Fruit fly (Drosophila melanogaster) whole organism, prepupa: Measurements from ENCODE around the gene CG8353.
A peak's percentile ranks its signal among the peaks of the same experiment; 100 is the strongest.

ENCODE experiments used
- Blimp-1 ChIP-seq: fragments of 200-800 bp; sonication (Bioruptor generic); optimal IDR thresholded peaks from 3 replicates; lab custom pipeline; 2017; ENCODE audit warnings: missing biosample characterization, missing genetic modification characterization, mild to moderate bottlenecking, moderate library complexity, missing genetic modification reagents
- CG10631 ChIP-seq: fragments of 200-800 bp; sonication (Bioruptor generic); optimal IDR thresholded peaks from 2 replicates; lab custom pipeline; 2016; ENCODE audit warnings: missing biosample characterization, missing genetic modification characterization
- CG10669 ChIP-seq: fragments of 200-800 bp; sonication (Bioruptor generic); optimal IDR thresholded peaks from 3 replicates; lab custom pipeline; 2018; ENCODE audit warnings: missing biosample characterization, mild to moderate bottlenecking, missing genetic modification characterization, moderate library complexity
- CG11762 ChIP-seq: fragments of 200-800 bp; sonication (Bioruptor generic); optimal IDR thresholded peaks from 3 replicates; lab custom pipeline; 2016; ENCODE audit warnings: missing biosample characterization, missing genetic modification characterization; ENCODE audit not compliant: insufficient read depth
- CG11902 ChIP-seq: fragments of 200-800 bp; sonication (Bioruptor generic); optimal IDR thresholded peaks from 3 replicates; lab custom pipeline; 2016; ENCODE audit warnings: missing biosample characterization, missing genetic modification characterization
- CG15336 ChIP-seq: fragments of 200-800 bp; sonication (Bioruptor generic); IDR thresholded peaks from 2 replicates; pipeline ENCODE4 v1.3.6; 2022; ENCODE audit warnings: missing biosample characterization, missing genetic modification characterization
- CG3032 ChIP-seq: fragments of 200-800 bp; optimal IDR thresholded peaks from 2 replicates; lab custom pipeline; 2019; ENCODE audit warnings: missing biosample characterization, mild to moderate bottlenecking, missing genetic modification characterization, moderate library complexity
- CG32006 ChIP-seq: fragments of 200-800 bp; sonication (Bioruptor generic); optimal IDR thresholded peaks from 3 replicates; lab custom pipeline; 2017; ENCODE audit warnings: missing biosample characterization, mild to moderate bottlenecking, missing genetic modification characterization
- CG34406 ChIP-seq: fragments of 200-800 bp; sonication (Bioruptor generic); optimal IDR thresholded peaks from 3 replicates; lab custom pipeline; 2016; ENCODE audit warnings: missing biosample characterization, missing genetic modification characterization
- CG3919 ChIP-seq: fragments of 200-800 bp; sonication (Bioruptor generic); optimal IDR thresholded peaks from 3 replicates; lab custom pipeline; 2016; ENCODE audit warnings: missing biosample characterization, missing genetic modification characterization
- CG4318 ChIP-seq: fragments of 200-800 bp; sonication (Bioruptor generic); optimal IDR thresholded peaks from 3 replicates; lab custom pipeline; 2017; ENCODE audit warnings: missing biosample characterization, mild to moderate bottlenecking, missing genetic modification characterization
- CG6163 ChIP-seq: fragments of 200-800 bp; sonication (Bioruptor generic); IDR thresholded peaks from 3 replicates; pipeline ENCODE4 v1.3.6; 2022; ENCODE audit warnings: missing biosample characterization, missing genetic modification characterization
- CG6276 ChIP-seq: fragments of 200-800 bp; sonication (Bioruptor generic); optimal IDR thresholded peaks from 2 replicates; lab custom pipeline; 2017; ENCODE audit warnings: missing biosample characterization, mild to moderate bottlenecking, missing genetic modification characterization
- CG6854 ChIP-seq: fragments of 200-800 bp; sonication (Bioruptor generic); optimal IDR thresholded peaks from 2 replicates; lab custom pipeline; 2017; ENCODE audit warnings: missing biosample characterization, mild to moderate bottlenecking, missing genetic modification characterization
- CG7368 ChIP-seq: fragments of 200-800 bp; sonication (Bioruptor generic); optimal IDR thresholded peaks from 3 replicates; lab custom pipeline; 2016; ENCODE audit warnings: missing biosample characterization, missing genetic modification characterization
- CG8119 ChIP-seq: fragments of 200-800 bp; sonication (Bioruptor generic); IDR thresholded peaks from 3 replicates; pipeline ENCODE4 v1.3.6; 2022; ENCODE audit warnings: missing biosample characterization, missing genetic modification characterization
- CG8632 ChIP-seq: fragments of 200-800 bp; sonication (Bioruptor generic); optimal IDR thresholded peaks from 3 replicates; lab custom pipeline; 2016; ENCODE audit warnings: missing biosample characterization, missing genetic modification characterization
- CG9139 ChIP-seq: fragments of 200-800 bp; sonication (Bioruptor generic); optimal IDR thresholded peaks from 3 replicates; lab custom pipeline; 2017; ENCODE audit warnings: missing biosample characterization, mild to moderate bottlenecking, missing genetic modification characterization
- Eip78C ChIP-seq: fragments of 200-800 bp; sonication (Bioruptor generic); peaks from one replicate; lab custom pipeline; 2016; ENCODE audit warnings: missing biosample characterization, missing genetic modification characterization
- Eip93F ChIP-seq: fragments of 200-800 bp; sonication (Bioruptor generic); optimal IDR thresholded peaks from 2 replicates; lab custom pipeline; 2016; ENCODE audit warnings: missing biosample characterization, mild to moderate bottlenecking, missing genetic modification characterization
- Gug ChIP-seq: fragments of 200-800 bp; sonication (Bioruptor generic); IDR thresholded peaks from 2 replicates; pipeline ENCODE4 v1.3.6; 2022; ENCODE audit warnings: missing biosample characterization, missing genetic modification characterization
- Hr4 ChIP-seq: fragments of 200-800 bp; sonication (Bioruptor generic); optimal IDR thresholded peaks from 3 replicates; lab custom pipeline; 2016; ENCODE audit warnings: missing biosample characterization, missing genetic modification characterization
- Lpt ChIP-seq: fragments of 200-800 bp; sonication (Bioruptor generic); optimal IDR thresholded peaks from 3 replicates; lab custom pipeline; 2016; ENCODE audit warnings: missing biosample characterization, missing genetic modification characterization
- OdsH ChIP-seq: fragments of 200-800 bp; sonication (Bioruptor generic); optimal IDR thresholded peaks from 3 replicates; lab custom pipeline; 2016; ENCODE audit warnings: missing biosample characterization, missing genetic modification characterization
- Smox ChIP-seq: fragments of 200-800 bp; sonication (Bioruptor generic); optimal IDR thresholded peaks from 3 replicates; lab custom pipeline; 2016; ENCODE audit warnings: missing biosample characterization, missing genetic modification characterization
- Sox102F ChIP-seq: fragments of 200-800 bp; sonication (Bioruptor generic); optimal IDR thresholded peaks from 2 replicates; lab custom pipeline; 2016; ENCODE audit warnings: missing biosample characterization, mild to moderate bottlenecking, missing genetic modification characterization
- Sox14 ChIP-seq: fragments of 200-800 bp; sonication (Bioruptor generic); optimal IDR thresholded peaks from 3 replicates; lab custom pipeline; 2016; ENCODE audit warnings: missing biosample characterization, missing genetic modification characterization
- Sox15 ChIP-seq: fragments of 200-800 bp; sonication (Bioruptor generic); optimal IDR thresholded peaks from 3 replicates; lab custom pipeline; 2016; ENCODE audit warnings: missing biosample characterization, missing genetic modification characterization
- cyc ChIP-seq: fragments of 200-800 bp; sonication (Bioruptor generic); optimal IDR thresholded peaks from 3 replicates; lab custom pipeline; 2016; ENCODE audit warnings: missing biosample characterization, missing genetic modification characterization
- dsx ChIP-seq: fragments of 200-800 bp; optimal IDR thresholded peaks from 3 replicates; lab custom pipeline; 2019; ENCODE audit warnings: missing biosample characterization, mild to moderate bottlenecking, missing genetic modification characterization, moderate library complexity; ENCODE audit not compliant: poor library complexity, severe bottlenecking
- eg ChIP-seq: fragments of 200-800 bp; sonication (Bioruptor generic); IDR thresholded peaks from 3 replicates; pipeline ENCODE4 v1.3.6; 2022; ENCODE audit warnings: missing biosample characterization, missing genetic modification characterization
- lz ChIP-seq: fragments of 200-800 bp; sonication (Bioruptor generic); optimal IDR thresholded peaks from 3 replicates; lab custom pipeline; 2016; ENCODE audit warnings: missing biosample characterization, missing genetic modification characterization
- net ChIP-seq: fragments of 200-800 bp; sonication (Bioruptor generic); optimal IDR thresholded peaks from 3 replicates; lab custom pipeline; 2016; ENCODE audit warnings: missing biosample characterization, missing genetic modification characterization
- pdm3 ChIP-seq: fragments of 200-800 bp; sonication (Bioruptor generic); optimal IDR thresholded peaks from 3 replicates; lab custom pipeline; 2016; ENCODE audit warnings: missing biosample characterization, missing genetic modification characterization
- salr ChIP-seq, 2 experiments: fragments of 200-800 bp; sonication (Bioruptor generic); optimal IDR thresholded peaks; 3 replicates each; lab custom pipeline; 2016 to 2018; ENCODE audit warnings: missing biosample characterization in 2 of 2, missing genetic modification characterization in 2 of 2, mild to moderate bottlenecking in 1 of 2
- ss ChIP-seq, 2 experiments: fragments of 200-800 bp; sonication (Bioruptor generic); optimal IDR thresholded peaks; 2 replicates in 1 of 2; 3 replicates in 1 of 2; lab custom pipeline; 2017 to 2018; ENCODE audit warnings: mild to moderate bottlenecking in 2 of 2, missing biosample characterization in 2 of 2, missing genetic modification characterization in 2 of 2, moderate library complexity in 1 of 2
- topi ChIP-seq: fragments of 200-800 bp; sonication (Bioruptor generic); optimal IDR thresholded peaks from 3 replicates; lab custom pipeline; 2016; ENCODE audit warnings: missing biosample characterization, missing genetic modification characterization

The CG8353 gene

dm6 chr2L:8168075-8168474 is 45.8 kb upstream of the CG8353 start:
- TF ChIP-seq lz (GFP tag; lab: Kevin White, UChicago) (no peak), CG6163 (GFP tag; lab: Robert Waterston, UW) (0 out of 3 replicates have a peak, but pooled peaks have one; percentile 35), ss (GFP tag; optimal IDR thresholded peaks at IDR 0.05; lab: Kevin White, UChicago) (no peak), CG34406 (GFP tag; lab: Kevin White, UChicago) (no peak), Gug (GFP tag; lab: Robert Waterston, UW) (no peak), CG6854 (GFP tag; lab: Kevin White, UChicago) (no peak), CG3919 (GFP tag; lab: Kevin White, UChicago) (no peak), Sox102F (no peak), Sox15 (no peak), pdm3 (GFP tag; lab: Kevin White, UChicago) (peak; percentile 16), CG8119 (peak; percentile 38; the same call in 2 of the 3 replicates), Eip93F (GFP tag; lab: Kevin White, UChicago) (no peak), CG8632 (GFP tag; lab: Kevin White, UChicago) (no peak), topi (GFP tag; lab: Kevin White, UChicago) (no peak), eg (GFP tag; lab: Robert Waterston, UW) (peak; percentile 49; the same call in 2 of the 3 replicates), salr (GFP tag; optimal IDR thresholded peaks at IDR 0.05; lab: Kevin White, UChicago) (no peak), Hr4 (peak; percentile 53), Eip78C (GFP tag; lab: Kevin White, UChicago) (peak; percentile 56), CG32006 (GFP tag; lab: Kevin White, UChicago) (peak; percentile 64), net (GFP tag; lab: Kevin White, UChicago) (peak; percentile 40), CG11902 (GFP tag; lab: Kevin White, UChicago) (no peak), OdsH (no peak), CG15336 (peak; percentile 47), Lpt (GFP tag; lab: Kevin White, UChicago) (no peak)

DNA sequence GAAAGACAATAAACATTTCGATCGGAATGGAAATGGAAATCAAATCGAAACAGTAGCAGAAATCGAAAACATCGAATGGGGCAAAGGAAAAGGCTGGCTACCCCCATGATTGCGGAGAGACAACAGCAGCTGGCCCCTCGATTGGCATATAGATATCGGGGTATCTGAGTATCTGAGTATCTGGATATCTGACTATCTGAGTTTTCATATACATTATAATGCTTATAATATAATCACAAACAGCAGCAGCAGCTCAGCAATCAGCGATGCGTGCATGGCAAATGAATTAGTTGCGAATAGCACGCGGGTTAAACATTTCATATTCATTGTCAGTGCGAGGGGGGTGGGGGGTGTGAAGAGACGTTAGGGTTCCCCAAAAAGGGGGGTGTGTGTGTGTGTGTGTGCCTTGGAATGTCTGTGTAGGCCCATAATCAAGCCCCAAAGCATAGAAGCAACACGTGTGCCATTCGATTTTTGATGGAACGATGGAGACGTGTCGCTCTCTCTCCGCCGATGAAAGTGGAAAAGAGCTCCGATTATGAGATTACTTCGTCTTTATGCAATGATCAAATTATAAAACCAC is 43.2 kb upstream of the CG8353 start:
- TF ChIP-seq OdsH = no peak
- no peak for TF ChIP-seq Sox102F
- no peak for TF ChIP-seq CG32006 (GFP tag; lab: Kevin White, UChicago)
- TF ChIP-seq CG10631 (GFP tag; lab: Kevin White, UChicago) = no peak
- TF ChIP-seq CG4318 (GFP tag; lab: Kevin White, UChicago) = no peak
- no peak for TF ChIP-seq CG15336
- no peak for TF ChIP-seq CG11762 (GFP tag; lab: Kevin White, UChicago)
- no peak for TF ChIP-seq Sox14 (GFP tag; lab: Kevin White, UChicago)
- no peak for TF ChIP-seq CG6276
- TF ChIP-seq pdm3 (GFP tag; lab: Kevin White, UChicago) = no peak
- TF ChIP-seq dsx (GFP tag; lab: Kevin White, UChicago) = no peak
- TF ChIP-seq Smox = no peak
- TF ChIP-seq CG10669 (GFP tag; lab: Kevin White, UChicago) = no peak
- TF ChIP-seq CG3032 (tag; lab: Kevin White, UChicago) = no peak
- TF ChIP-seq Blimp-1 = no peak
- TF ChIP-seq CG7368 = no peak
- TF ChIP-seq topi (GFP tag; lab: Kevin White, UChicago) = no peak
- TF ChIP-seq Hr4 = no peak
- TF ChIP-seq cyc (GFP tag; lab: Kevin White, UChicago) = no peak
- TF ChIP-seq Eip78C (GFP tag; lab: Kevin White, UChicago) = no peak

DNA sequence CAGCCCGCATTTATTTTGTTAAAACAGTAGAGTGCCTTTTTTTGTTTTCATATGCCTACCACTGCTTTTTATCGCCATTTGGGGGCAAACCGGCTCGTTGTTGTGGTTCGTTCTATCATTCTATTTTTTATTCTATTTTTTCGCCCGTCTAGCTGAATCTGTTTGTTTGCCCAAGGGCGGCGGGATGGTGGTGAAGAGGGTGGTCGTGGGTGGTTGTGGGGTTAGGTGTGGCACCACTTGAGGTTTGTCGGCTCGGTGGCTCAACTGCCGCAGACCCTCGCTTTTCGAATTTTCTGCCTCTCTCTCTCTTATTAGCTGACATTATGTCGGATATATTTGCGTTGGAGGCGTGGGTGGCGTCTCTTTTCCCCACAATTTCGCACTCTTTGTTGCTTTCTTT is 42.3 kb upstream of the CG8353 start:
- TF ChIP-seq eg (GFP tag; lab: Robert Waterston, UW) (no peak), CG9139 (no peak), Sox14 (GFP tag; lab: Kevin White, UChicago) (peak; percentile 24), CG6163 (GFP tag; lab: Robert Waterston, UW) (0 out of 3 replicates have a peak, but pooled peaks have one; percentile 44), CG15336 (peak; percentile 23; the same call in 1 of the 2 replicates)
